Worm (Caenorhabditis elegans) whole organism, late embryonic: ENCODE measurements around the gene lin-39.

Experiments
- Y22D7AL.16 ChIP-seq: sonication (generic microtip); optimal IDR thresholded peaks from 2 replicates; lab custom pipeline; 2016; ENCODE audit warnings: missing genetic modification characterization, missing compliant biosample characterization
- ceh-34 ChIP-seq: sonication (generic microtip); optimal IDR thresholded peaks from 2 replicates; lab custom pipeline; 2016; ENCODE audit warnings: mild to moderate bottlenecking, missing genetic modification characterization, missing compliant biosample characterization
- dmd-4 ChIP-seq: sonication (generic microtip); optimal IDR thresholded peaks from 2 replicates; lab custom pipeline; 2016; ENCODE audit warnings: borderline replicate concordance, missing genetic modification characterization, missing compliant biosample characterization
- elt-2 ChIP-seq: sonication (generic microtip); optimal IDR thresholded peaks from 2 replicates; lab custom pipeline; 2016; ENCODE audit warnings: missing genetic modification reagents, missing genetic modification characterization, missing compliant biosample characterization
- ets-4 ChIP-seq: sonication (generic microtip); optimal IDR thresholded peaks from 2 replicates; lab custom pipeline; 2016; ENCODE audit warnings: missing genetic modification characterization, missing compliant biosample characterization
- fkh-10 ChIP-seq: fragments of 150-350 bp; optimal IDR thresholded peaks from 2 replicates; lab custom pipeline; 2014; ENCODE audit warnings: missing biosample characterization, missing genetic modification reagents, missing genetic modification characterization
- fkh-6 ChIP-seq: sonication (generic microtip); optimal IDR thresholded peaks from 2 replicates; lab custom pipeline; 2016; ENCODE audit warnings: missing genetic modification characterization, missing compliant biosample characterization
- hlh-30 ChIP-seq: sonication (generic microtip); optimal IDR thresholded peaks from 2 replicates; lab custom pipeline; 2017; ENCODE audit warnings: antibody characterized with exemption, missing genetic modification characterization, missing compliant biosample characterization; ENCODE audit not compliant: insufficient read depth
- npax-4 ChIP-seq: sonication (generic microtip); optimal IDR thresholded peaks from 2 replicates; lab custom pipeline; 2016; ENCODE audit warnings: missing genetic modification characterization, missing compliant biosample characterization
- ref-2 ChIP-seq: sonication (generic microtip); optimal IDR thresholded peaks from 2 replicates; lab custom pipeline; 2016; ENCODE audit warnings: missing genetic modification characterization, missing compliant biosample characterization
- rnt-1 ChIP-seq: sonication (generic microtip); optimal IDR thresholded peaks from 2 replicates; lab custom pipeline; 2016; ENCODE audit warnings: missing genetic modification characterization, missing compliant biosample characterization
- tbx-2 ChIP-seq: sonication (generic microtip); optimal IDR thresholded peaks from 2 replicates; lab custom pipeline; 2016; ENCODE audit warnings: missing genetic modification characterization, missing compliant biosample characterization

DNA sequence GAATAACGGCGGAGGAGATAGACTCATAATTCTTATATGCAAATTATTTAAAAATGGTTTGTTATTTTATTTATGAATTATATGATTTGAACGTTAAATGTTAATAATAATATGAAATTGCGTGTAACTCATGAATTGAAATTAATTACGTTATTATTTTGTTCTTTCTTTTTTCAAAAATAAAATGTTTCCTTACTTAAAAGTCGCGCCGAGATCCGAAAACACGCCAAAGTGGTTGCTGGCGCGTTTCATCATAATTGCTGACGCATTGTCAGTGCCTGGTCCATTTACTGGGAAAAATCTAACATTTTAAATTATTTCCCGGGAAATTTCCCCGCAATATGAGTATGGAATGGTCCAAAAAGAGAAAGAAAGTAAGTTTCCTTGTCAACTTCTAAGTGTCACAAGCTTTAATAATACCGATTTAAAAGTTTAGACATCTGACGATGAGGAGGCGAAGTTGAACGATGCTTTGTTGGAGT lies 37.0 kb downstream of the lin-39 start, which contains the start of the genes C07H6.9 and sap-140:
- no peak for TF ChIP-seq tbx-2 (tag; lab: Kevin White, UChicago)
- no peak for TF ChIP-seq fkh-10
- no peak for TF ChIP-seq ets-4
- no peak for TF ChIP-seq fkh-6 (tag; lab: Kevin White, UChicago)
- TF ChIP-seq hlh-30 (tag; lab: Kevin White, UChicago) = no peak
- peak; percentile 40 for TF ChIP-seq ref-2 (tag; lab: Kevin White, UChicago)
- peak; percentile 21 for TF ChIP-seq elt-2 (tag; lab: Kevin White, UChicago)
- TF ChIP-seq dmd-4 (tag; lab: Kevin White, UChicago) = no peak
- TF ChIP-seq npax-4 (tag; lab: Kevin White, UChicago) = no peak
- TF ChIP-seq ceh-34 = no peak
- no peak for TF ChIP-seq Y22D7AL.16 (tag; lab: Kevin White, UChicago)
- no peak for TF ChIP-seq rnt-1
